Worm (Caenorhabditis elegans) whole organism, early embryonic: ENCODE results near the gene C33H5.13.

Experiments used
- ama-1 ChIP-seq: fragments of 150-350 bp; optimal IDR thresholded peaks from 2 replicates; lab custom pipeline; 2014
- hnd-1 ChIP-seq: sonication (generic microtip); optimal IDR thresholded peaks from 2 replicates; lab custom pipeline; 2016; ENCODE audit warnings: missing genetic modification characterization, missing compliant biosample characterization

ce11 chrIV:7838426-7838825, 46.4 kb upstream of the C33H5.13 start, which contains the start of gene C06A6.7:
- TF ChIP-seq ama-1: no peak
- no peak for TF ChIP-seq hnd-1 (tag; lab: Kevin White, UChicago)
